Fruit fly (Drosophila melanogaster) whole organism, embryonic: ENCODE results near the gene CG11608.

Experiments
- Abd-B ChIP-seq: fragments of 200-800 bp; sonication (Bioruptor generic); optimal IDR thresholded peaks from 2 replicates; lab custom pipeline; 2018; ENCODE audit warnings: missing biosample characterization, mild to moderate bottlenecking, missing genetic modification characterization, moderate library complexity
- B-H1 ChIP-seq: fragments of 200-800 bp; sonication (Bioruptor generic); IDR thresholded peaks from 3 replicates; pipeline ENCODE4 v1.3.6; 2022; ENCODE audit warnings: missing biosample characterization, missing genetic modification characterization
- CG10321 ChIP-seq: fragments of 200-800 bp; sonication (Bioruptor generic); IDR thresholded peaks from 2 replicates; pipeline ENCODE4 v1.3.6; 2022; ENCODE audit warnings: missing biosample characterization, missing genetic modification characterization
- CG10431 ChIP-seq: fragments of 200-800 bp; sonication (Bioruptor generic); optimal IDR thresholded peaks from 3 replicates; lab custom pipeline; 2018; ENCODE audit warnings: missing biosample characterization, mild to moderate bottlenecking, missing genetic modification characterization
- CG11504 ChIP-seq: fragments of 200-800 bp; sonication (Bioruptor generic); optimal IDR thresholded peaks from 3 replicates; lab custom pipeline; 2019; ENCODE audit warnings: missing biosample characterization, mild to moderate bottlenecking, missing genetic modification characterization, moderate library complexity
- CG11696 ChIP-seq: fragments of 200-800 bp; sonication (Bioruptor generic); IDR thresholded peaks from 2 replicates; pipeline ENCODE4 v1.3.6; 2022; ENCODE audit warnings: missing biosample characterization, missing genetic modification characterization
- CG13424 ChIP-seq: fragments of 200-800 bp; sonication (Bioruptor generic); optimal IDR thresholded peaks from 2 replicates; lab custom pipeline; 2019; ENCODE audit warnings: missing biosample characterization, mild to moderate bottlenecking, missing genetic modification characterization, moderate library complexity
- CG13624 ChIP-seq: fragments of 200-800 bp; sonication (Bioruptor generic); optimal IDR thresholded peaks from 2 replicates; lab custom pipeline; 2016; ENCODE audit warnings: missing biosample characterization, missing genetic modification characterization
- CG14860 ChIP-seq: fragments of 200-800 bp; sonication (Bioruptor generic); IDR thresholded peaks from 3 replicates; pipeline ENCODE4 v1.3.6; 2022; ENCODE audit warnings: missing biosample characterization, missing genetic modification characterization; ENCODE audit not compliant: partially characterized antibody
- CG18476 ChIP-seq: fragments of 200-800 bp; sonication (Bioruptor generic); optimal IDR thresholded peaks from 2 replicates; lab custom pipeline; 2016; ENCODE audit warnings: missing biosample characterization, mild to moderate bottlenecking, missing genetic modification characterization
- CG2199 ChIP-seq: fragments of 200-800 bp; sonication (Bioruptor generic); IDR thresholded peaks from 3 replicates; pipeline ENCODE4 v1.3.6; 2022; ENCODE audit warnings: missing biosample characterization, missing genetic modification characterization
- CG3163 ChIP-seq: fragments of 200-800 bp; sonication (Bioruptor generic); optimal IDR thresholded peaks from 3 replicates; lab custom pipeline; 2016; ENCODE audit warnings: missing biosample characterization, missing genetic modification characterization
- CG7786 ChIP-seq: fragments of 200-800 bp; sonication (Bioruptor generic); optimal IDR thresholded peaks from 2 replicates; lab custom pipeline; 2016; ENCODE audit warnings: missing biosample characterization, missing genetic modification characterization
- CG9797 ChIP-seq: fragments of 200-800 bp; sonication (Bioruptor generic); optimal IDR thresholded peaks from 3 replicates; lab custom pipeline; 2018; ENCODE audit warnings: missing biosample characterization, mild to moderate bottlenecking, missing genetic modification characterization
- CG9817 ChIP-seq: fragments of 200-800 bp; sonication (Bioruptor generic); optimal IDR thresholded peaks from 2 replicates; lab custom pipeline; 2018; ENCODE audit warnings: missing biosample characterization, mild to moderate bottlenecking, missing genetic modification characterization, moderate library complexity
- D19A ChIP-seq: fragments of 200-800 bp; optimal IDR thresholded peaks from 3 replicates; lab custom pipeline; 2019; ENCODE audit warnings: missing biosample characterization, mild to moderate bottlenecking, missing genetic modification characterization, moderate library complexity
- Dad ChIP-seq: fragments of 200-800 bp; sonication (Bioruptor generic); optimal IDR thresholded peaks from 3 replicates; lab custom pipeline; 2016; ENCODE audit warnings: missing biosample characterization, missing genetic modification characterization
- Dip3 ChIP-seq: fragments of 200-800 bp; sonication (Bioruptor generic); optimal IDR thresholded peaks from 3 replicates; lab custom pipeline; 2016; ENCODE audit warnings: missing biosample characterization, missing genetic modification characterization
- Drgx ChIP-seq: fragments of 200-800 bp; sonication (Bioruptor generic); IDR thresholded peaks from 2 replicates; pipeline ENCODE4 v1.3.6; 2022; ENCODE audit warnings: missing biosample characterization, missing genetic modification characterization
- Ets65A ChIP-seq: fragments of 200-800 bp; sonication (Bioruptor generic); peaks from one replicate; lab custom pipeline; 2016; ENCODE audit warnings: missing biosample characterization, missing genetic modification characterization
- Hand ChIP-seq: fragments of 200-800 bp; sonication (Bioruptor generic); optimal IDR thresholded peaks from 2 replicates; lab custom pipeline; 2017; ENCODE audit warnings: mild to moderate bottlenecking, missing biosample characterization, missing genetic modification reagents, missing genetic modification characterization
- MBD-R2 ChIP-seq: fragments of 200-800 bp; sonication (Bioruptor generic); IDR thresholded peaks from 2 replicates; pipeline ENCODE4 v1.3.6; 2022; ENCODE audit warnings: missing biosample characterization, missing genetic modification characterization
- Med ChIP-seq: fragments of 200-800 bp; sonication (Bioruptor generic); peaks from one replicate; lab custom pipeline; 2016; ENCODE audit warnings: missing biosample characterization, missing genetic modification characterization, mild to moderate bottlenecking, inconsistent platforms, moderate library complexity
- Mrtf ChIP-seq: fragments of 200-800 bp; sonication (Bioruptor generic); IDR thresholded peaks from 3 replicates; pipeline ENCODE4 v1.3.6; 2022; ENCODE audit warnings: missing biosample characterization, missing genetic modification characterization
- Nf-YA ChIP-seq: fragments of 200-800 bp; sonication (Bioruptor generic); IDR thresholded peaks from 2 replicates; pipeline ENCODE4 v1.3.6; 2022; ENCODE audit warnings: missing biosample characterization, missing genetic modification characterization
- Rfx ChIP-seq: fragments of 200-800 bp; sonication (Bioruptor generic); IDR thresholded peaks from 2 replicates; pipeline ENCODE4 v1.3.6; 2022; ENCODE audit warnings: missing biosample characterization, missing genetic modification characterization
- Sry-β ChIP-seq: fragments of 200-800 bp; sonication (Bioruptor generic); optimal IDR thresholded peaks from 2 replicates; lab custom pipeline; 2018; ENCODE audit warnings: missing biosample characterization, mild to moderate bottlenecking, missing genetic modification characterization, moderate library complexity
- Trl ChIP-seq, 3 experiments: fragments of >200 bp in 2 of 3; fragments of 200-800 bp in 1 of 3; sonication (Bioruptor generic) in 1 of 3; optimal IDR thresholded peaks; 2 replicates in 1 of 3; 3 replicates in 2 of 3; lab custom pipeline; 2016 to 2017; ENCODE audit warnings: missing biosample characterization in 1 of 3, missing genetic modification characterization in 1 of 3
- ap ChIP-seq: fragments of 200-800 bp; sonication (Bioruptor generic); IDR thresholded peaks from 2 replicates; pipeline ENCODE4 v1.3.6; 2022; ENCODE audit warnings: missing biosample characterization, missing genetic modification characterization
- ara ChIP-seq: fragments of 200-800 bp; sonication (Bioruptor generic); IDR thresholded peaks from 2 replicates; pipeline ENCODE4 v1.3.6; 2022; ENCODE audit warnings: missing biosample characterization, missing genetic modification characterization
- bigmax ChIP-seq: fragments of 200-800 bp; sonication (Bioruptor generic); optimal IDR thresholded peaks from 2 replicates; lab custom pipeline; 2018; ENCODE audit warnings: missing biosample characterization, mild to moderate bottlenecking, missing genetic modification characterization
- cad ChIP-seq: fragments of >200 bp; optimal IDR thresholded peaks from 2 replicates; lab custom pipeline; 2017; ENCODE audit warnings: missing biosample characterization, missing genetic modification characterization
- croc ChIP-seq: fragments of 200-800 bp; sonication (Bioruptor generic); conservative IDR thresholded peaks from 3 replicates; pipeline ENCODE4 v1.3.6; 2022; ENCODE audit warnings: missing biosample characterization, missing genetic modification characterization
- grn ChIP-seq: fragments of 200-800 bp; sonication (Bioruptor generic); optimal IDR thresholded peaks from 3 replicates; lab custom pipeline; 2017; ENCODE audit warnings: missing biosample characterization, missing genetic modification characterization
- gsb-n ChIP-seq: fragments of 200-800 bp; sonication (Bioruptor generic); optimal IDR thresholded peaks from 3 replicates; lab custom pipeline; 2018; ENCODE audit warnings: missing biosample characterization, mild to moderate bottlenecking, missing genetic modification characterization
- gt ChIP-seq: fragments of 200-800 bp; sonication (Bioruptor generic); IDR thresholded peaks from 2 replicates; pipeline ENCODE4 v1.3.6; 2022; ENCODE audit warnings: missing biosample characterization, missing genetic modification characterization
- jigr1 ChIP-seq: fragments of 200-800 bp; sonication (Bioruptor generic); IDR thresholded peaks from 3 replicates; pipeline ENCODE4 v1.3.6; 2022; ENCODE audit warnings: missing biosample characterization, missing genetic modification characterization
- kah ChIP-seq: fragments of 200-800 bp; sonication (Bioruptor generic); optimal IDR thresholded peaks from 2 replicates; lab custom pipeline; 2018; ENCODE audit warnings: missing biosample characterization, mild to moderate bottlenecking, missing genetic modification characterization
- kay ChIP-seq: fragments of 200-800 bp; sonication (Bioruptor generic); optimal IDR thresholded peaks from 2 replicates; lab custom pipeline; 2016; ENCODE audit warnings: missing biosample characterization, missing genetic modification characterization
- klu ChIP-seq: fragments of 200-800 bp; sonication (Bioruptor generic); IDR thresholded peaks from 2 replicates; pipeline ENCODE4 v1.3.6; 2022; ENCODE audit warnings: missing biosample characterization, missing genetic modification characterization
- lmd ChIP-seq: fragments of 200-800 bp; sonication (Bioruptor generic); IDR thresholded peaks from 2 replicates; pipeline ENCODE4 v1.3.6; 2022; ENCODE audit warnings: missing biosample characterization, missing genetic modification characterization
- onecut ChIP-seq: fragments of 200-800 bp; sonication (Bioruptor generic); IDR thresholded peaks from 2 replicates; pipeline ENCODE4 v1.3.6; 2022; ENCODE audit warnings: missing biosample characterization, missing genetic modification characterization
- psq ChIP-seq: fragments of 200-800 bp; sonication (Bioruptor generic); optimal IDR thresholded peaks from 2 replicates; lab custom pipeline; 2017; ENCODE audit warnings: missing biosample characterization, missing genetic modification characterization
- pum ChIP-seq: fragments of 200-800 bp; sonication (Bioruptor generic); optimal IDR thresholded peaks from 2 replicates; lab custom pipeline; 2016; ENCODE audit warnings: missing biosample characterization, missing genetic modification characterization
- run ChIP-seq: fragments of 200-800 bp; sonication (Bioruptor generic); optimal IDR thresholded peaks from 3 replicates; lab custom pipeline; 2018; ENCODE audit warnings: missing biosample characterization, mild to moderate bottlenecking, missing genetic modification characterization
- sens-2 ChIP-seq: fragments of 200-800 bp; sonication (Bioruptor generic); IDR thresholded peaks from 2 replicates; pipeline ENCODE4 v1.3.6; 2022; ENCODE audit warnings: missing biosample characterization, missing genetic modification characterization
- sima ChIP-seq: fragments of 200-800 bp; sonication (Bioruptor generic); optimal IDR thresholded peaks from 2 replicates; lab custom pipeline; 2016; ENCODE audit warnings: missing biosample characterization, missing genetic modification characterization
- sob ChIP-seq: fragments of 200-800 bp; sonication (Bioruptor generic); IDR thresholded peaks from 2 replicates; pipeline ENCODE4 v1.3.6; 2022; ENCODE audit warnings: missing biosample characterization, missing genetic modification characterization
- sug ChIP-seq: fragments of 200-800 bp; optimal IDR thresholded peaks from 2 replicates; lab custom pipeline; 2019; ENCODE audit warnings: missing biosample characterization, mild to moderate bottlenecking, missing genetic modification characterization, moderate library complexity
- tna ChIP-seq: fragments of 200-800 bp; sonication (Bioruptor generic); IDR thresholded peaks from 2 replicates; pipeline ENCODE4 v1.3.6; 2022; ENCODE audit warnings: missing biosample characterization, missing genetic modification characterization; ENCODE audit not compliant: partially characterized antibody
- ttk ChIP-seq: fragments of 200-800 bp; sonication (Bioruptor generic); IDR thresholded peaks from 2 replicates; pipeline ENCODE4 v2.1.2; 2022; ENCODE audit warnings: missing biosample characterization, missing genetic modification characterization
- wor ChIP-seq: fragments of 200-800 bp; sonication (Bioruptor generic); IDR thresholded peaks from 2 replicates; pipeline ENCODE4 v1.3.6; 2022; ENCODE audit warnings: missing biosample characterization, missing genetic modification characterization
- zfh2 ChIP-seq: fragments of 200-800 bp; sonication (Bioruptor generic); optimal IDR thresholded peaks from 2 replicates; lab custom pipeline; 2016; ENCODE audit warnings: missing biosample characterization, missing genetic modification characterization

The CG11608 gene

DNA sequence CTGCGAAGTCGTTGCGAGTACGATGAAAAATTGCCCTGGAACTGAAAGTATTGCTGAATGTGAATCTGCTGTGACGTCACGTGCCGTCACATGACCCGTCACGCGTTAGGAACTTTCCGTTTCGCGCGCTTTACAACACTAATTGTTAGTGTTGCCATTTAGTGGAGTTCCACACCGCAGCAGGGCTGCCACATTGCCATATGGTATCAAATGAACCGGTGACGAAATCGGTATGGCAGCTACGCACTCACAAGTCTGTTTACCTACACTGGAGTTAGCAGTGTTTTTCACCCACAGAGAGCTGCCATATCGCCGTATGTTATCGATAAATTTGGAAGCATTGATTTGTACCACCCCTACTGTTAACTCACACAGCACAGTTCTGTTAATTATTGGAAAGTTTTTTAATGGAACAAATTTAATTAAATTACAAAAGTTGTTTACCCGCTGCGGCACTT, 10.6 kb upstream of the CG11608 start, which contains the start of the genes Vha55 and Snx3 (continued):
- TF ChIP-seq lmd (no peak), sob (GFP tag; lab: Robert Waterston, UW) (no peak), onecut (GFP tag; lab: Robert Waterston, UW) (peak; percentile 37), kay (peak; percentile 90), Dip3 (GFP tag; lab: Kevin White, UChicago) (peak; percentile 82), CG9817 (tag; lab: Kevin White, UChicago) (peak; percentile 71), pum (GFP tag; lab: Kevin White, UChicago) (peak; percentile 82), D19A (tag; lab: Kevin White, UChicago) (no peak), kah (GFP tag; lab: Kevin White, UChicago) (no peak), Mrtf (GFP tag; lab: Robert Waterston, UW) (no peak), CG13624 (peak; percentile 88), cad (GFP tag; lab: Kevin White, UChicago) (no peak), Trl (optimal IDR thresholded peaks at IDR 0.05; lab: Kevin White, UChicago) (peak in 1 of 2 experiments; percentile 21), Trl (GFP tag; optimal IDR thresholded peaks at IDR 0.05; lab: Kevin White, UChicago) (peak; percentile 92), zfh2 (GFP tag; lab: Kevin White, UChicago) (peak; percentile 91), Hand (GFP tag; lab: Kevin White, UChicago) (peak; percentile 32), Rfx (GFP tag; lab: Robert Waterston, UW) (no peak), Sry-β (GFP tag; lab: Kevin White, UChicago) (no peak), wor (no peak), CG10321 (GFP tag; lab: Robert Waterston, UW) (no peak), CG3163 (GFP tag; lab: Kevin White, UChicago) (peak; percentile 80), Abd-B (peak; percentile 63), grn (no peak), Ets65A (GFP tag; lab: Kevin White, UChicago) (peak; percentile 100), ara (no peak), croc (peak; percentile 31; the same call in 2 of the 3 replicates), Med (GFP tag; lab: Kevin White, UChicago) (peak; percentile 98), CG2199 (GFP tag; lab: Robert Waterston, UW) (no peak), CG7786 (GFP tag; lab: Kevin White, UChicago) (peak; percentile 87), bigmax (peak; percentile 57), ap (GFP tag; lab: Robert Waterston, UW) (no peak), CG10431 (GFP tag; lab: Kevin White, UChicago) (no peak), CG11696 (GFP tag; lab: Robert Waterston, UW) (no peak), sens-2 (GFP tag; lab: Robert Waterston, UW) (no peak), ttk (GFP tag; lab: Robert Waterston, UW) (no peak), psq (GFP tag; lab: Kevin White, UChicago) (peak; percentile 60), CG14860 (no peak), CG9797 (GFP tag; lab: Kevin White, UChicago) (peak; percentile 95), run (peak; percentile 3), tna (GFP tag; lab: Robert Waterston, UW) (no peak), MBD-R2 (no peak), CG18476 (peak; percentile 8), Dad (GFP tag; lab: Kevin White, UChicago) (peak; percentile 89), CG11504 (tag; lab: Kevin White, UChicago) (no peak), Drgx (GFP tag; lab: Robert Waterston, UW) (no peak), gsb-n (tag; lab: Kevin White, UChicago) (peak; percentile 55), sima (GFP tag; lab: Kevin White, UChicago) (peak; percentile 36), jigr1 (no peak), sug (tag; lab: Kevin White, UChicago) (peak; percentile 82), Nf-YA (GFP tag; lab: Robert Waterston, UW) (no peak), klu (no peak), CG13424 (tag; lab: Kevin White, UChicago) (peak; percentile 39), gt (GFP tag; lab: Robert Waterston, UW) (no peak), B-H1 (GFP tag; lab: Robert Waterston, UW) (no peak)
